Worm (Caenorhabditis elegans) whole organism, mixed stage, embryonic: ENCODE data around the gene C45B11.2.

Source experiments
- nhr-237 ChIP-seq: fragments of 150-350 bp; optimal IDR thresholded peaks from 2 replicates; lab custom pipeline; 2014; ENCODE audit warnings: missing biosample characterization, missing genetic modification characterization
- ztf-11 ChIP-seq: fragments of 150-350 bp; optimal IDR thresholded peaks from 2 replicates; lab custom pipeline; 2014; ENCODE audit warnings: missing biosample characterization, missing genetic modification characterization

DNA sequence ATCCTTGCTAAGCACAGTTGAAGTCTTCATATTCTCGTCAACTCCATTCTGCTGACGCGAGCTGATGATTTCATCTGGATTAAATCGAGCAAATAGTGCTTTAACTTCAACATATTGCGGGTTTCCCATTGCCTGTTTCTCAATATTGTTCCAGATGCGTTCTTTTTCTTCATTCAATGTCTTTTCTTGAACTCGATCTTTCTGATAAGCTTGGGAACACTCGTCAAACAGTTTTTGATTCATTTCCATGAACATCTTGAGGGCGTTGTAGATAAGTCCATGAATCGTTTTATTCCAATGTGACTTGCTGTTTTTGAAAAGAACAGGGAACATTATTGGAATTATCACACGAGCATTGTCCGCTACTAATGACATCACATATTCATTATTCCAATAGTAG, 14.8 kb upstream of the C45B11.2 start:
- TF ChIP-seq ztf-11 (no peak), nhr-237 (tag; lab: Kevin White, UChicago) (no peak)
